Worm (Caenorhabditis elegans) whole organism, late embryonic: Measurements from ENCODE around the gene vit-6.

ENCODE experiments used
- C38D4.7 ChIP-seq: fragments of 200-800 bp; sonication (Bioruptor generic); optimal IDR thresholded peaks from 2 replicates; lab custom pipeline; 2018; ENCODE audit warnings: mild to moderate bottlenecking, missing genetic modification characterization, moderate library complexity, missing compliant biosample characterization
- F13H6.1 ChIP-seq: sonication (generic microtip); optimal IDR thresholded peaks from 2 replicates; lab custom pipeline; 2016; ENCODE audit warnings: missing genetic modification characterization, missing compliant biosample characterization
- T23F11.4 ChIP-seq: fragments of 200-800 bp; sonication (Bioruptor generic); optimal IDR thresholded peaks from 2 replicates; lab custom pipeline; 2018; ENCODE audit warnings: mild to moderate bottlenecking, missing genetic modification characterization, missing compliant biosample characterization
- Y22D7AL.16 ChIP-seq: sonication (generic microtip); optimal IDR thresholded peaks from 2 replicates; lab custom pipeline; 2016; ENCODE audit warnings: missing genetic modification characterization, missing compliant biosample characterization
- ama-1 ChIP-seq: fragments of 150-350 bp; optimal IDR thresholded peaks from 2 replicates; lab custom pipeline; 2014
- ceh-18 ChIP-seq: sonication (generic microtip); optimal IDR thresholded peaks from 2 replicates; lab custom pipeline; 2016; ENCODE audit warnings: missing genetic modification characterization, missing compliant biosample characterization
- ceh-19 ChIP-seq: fragments of 200-800 bp; sonication (Bioruptor generic); optimal IDR thresholded peaks from 2 replicates; lab custom pipeline; 2018; ENCODE audit warnings: mild to moderate bottlenecking, missing genetic modification characterization, missing compliant biosample characterization
- ceh-2 ChIP-seq: sonication (generic microtip); optimal IDR thresholded peaks from 2 replicates; lab custom pipeline; 2016; ENCODE audit warnings: missing genotype, missing genetic modification characterization, missing compliant biosample characterization
- ceh-22 ChIP-seq: sonication (generic microtip); optimal IDR thresholded peaks from 2 replicates; lab custom pipeline; 2017; ENCODE audit warnings: missing biosample characterization, missing genetic modification characterization
- ceh-30 ChIP-seq: fragments of 150-350 bp; optimal IDR thresholded peaks from 2 replicates; lab custom pipeline; 2014; ENCODE audit warnings: missing biosample characterization, missing genetic modification characterization
- ceh-31 ChIP-seq: sonication (generic microtip); optimal IDR thresholded peaks from 2 replicates; lab custom pipeline; 2016; ENCODE audit warnings: missing genetic modification characterization, missing compliant biosample characterization
- ceh-34 ChIP-seq: sonication (generic microtip); optimal IDR thresholded peaks from 2 replicates; lab custom pipeline; 2016; ENCODE audit warnings: mild to moderate bottlenecking, missing genetic modification characterization, missing compliant biosample characterization
- ceh-45 ChIP-seq: fragments of 200-800 bp; sonication (Bioruptor generic); IDR thresholded peaks from 2 replicates; pipeline ENCODE4 v1.3.6; 2022; ENCODE audit warnings: missing genetic modification reagents, missing genetic modification characterization, missing compliant biosample characterization
- ceh-6 ChIP-seq: fragments of 200-800 bp; sonication (Bioruptor generic); optimal IDR thresholded peaks from 2 replicates; lab custom pipeline; 2018; ENCODE audit warnings: mild to moderate bottlenecking, missing genetic modification characterization, missing compliant biosample characterization
- dve-1 ChIP-seq: sonication (generic microtip); optimal IDR thresholded peaks from 2 replicates; lab custom pipeline; 2017; ENCODE audit warnings: antibody characterized with exemption, mild to moderate bottlenecking, missing genetic modification characterization, missing compliant biosample characterization
- elt-2 ChIP-seq: sonication (generic microtip); optimal IDR thresholded peaks from 2 replicates; lab custom pipeline; 2016; ENCODE audit warnings: missing genetic modification reagents, missing genetic modification characterization, missing compliant biosample characterization
- ets-4 ChIP-seq: sonication (generic microtip); optimal IDR thresholded peaks from 2 replicates; lab custom pipeline; 2016; ENCODE audit warnings: missing genetic modification characterization, missing compliant biosample characterization
- eyg-1 ChIP-seq: sonication (generic microtip); optimal IDR thresholded peaks from 2 replicates; lab custom pipeline; 2016; ENCODE audit warnings: missing genotype, missing genetic modification characterization, missing compliant biosample characterization
- fax-1 ChIP-seq: sonication (generic microtip); optimal IDR thresholded peaks from 2 replicates; lab custom pipeline; 2016; ENCODE audit warnings: missing genotype, missing genetic modification characterization, missing compliant biosample characterization
- fkh-10 ChIP-seq: fragments of 150-350 bp; optimal IDR thresholded peaks from 2 replicates; lab custom pipeline; 2014; ENCODE audit warnings: missing biosample characterization, missing genetic modification reagents, missing genetic modification characterization
- gmeb-2 ChIP-seq: sonication (generic microtip); optimal IDR thresholded peaks from 2 replicates; lab custom pipeline; 2016; ENCODE audit warnings: missing genetic modification characterization, inconsistent platforms, missing compliant biosample characterization
- hlh-30 ChIP-seq: sonication (generic microtip); optimal IDR thresholded peaks from 2 replicates; lab custom pipeline; 2017; ENCODE audit warnings: antibody characterized with exemption, missing genetic modification characterization, missing compliant biosample characterization; ENCODE audit not compliant: insufficient read depth
- hlh-6 ChIP-seq: sonication (generic microtip); optimal IDR thresholded peaks from 2 replicates; lab custom pipeline; 2016; ENCODE audit warnings: missing genotype, missing genetic modification characterization, missing compliant biosample characterization
- hlh-8 ChIP-seq: sonication (generic microtip); optimal IDR thresholded peaks from 2 replicates; lab custom pipeline; 2016; ENCODE audit warnings: missing genotype, missing genetic modification characterization, missing compliant biosample characterization
- lim-6 ChIP-seq: sonication (generic microtip); optimal IDR thresholded peaks from 2 replicates; lab custom pipeline; 2016; ENCODE audit warnings: missing genetic modification characterization, missing compliant biosample characterization
- mec-3 ChIP-seq: sonication (generic microtip); optimal IDR thresholded peaks from 2 replicates; lab custom pipeline; 2016; ENCODE audit warnings: borderline replicate concordance, missing genetic modification characterization, missing compliant biosample characterization
- nfya-1 ChIP-seq: sonication (generic microtip); optimal IDR thresholded peaks from 2 replicates; lab custom pipeline; 2017; ENCODE audit warnings: missing genetic modification characterization, mild to moderate bottlenecking, missing compliant biosample characterization, antibody characterized with exemption, moderate library complexity
- nhr-11 ChIP-seq: fragments of 150-350 bp; optimal IDR thresholded peaks from 2 replicates; lab custom pipeline; 2014; ENCODE audit warnings: missing biosample characterization, missing genetic modification characterization
- npax-4 ChIP-seq: sonication (generic microtip); optimal IDR thresholded peaks from 2 replicates; lab custom pipeline; 2016; ENCODE audit warnings: missing genetic modification characterization, missing compliant biosample characterization
- pag-3 ChIP-seq: sonication (generic microtip); optimal IDR thresholded peaks from 2 replicates; lab custom pipeline; 2016; ENCODE audit warnings: missing compliant biosample characterization, missing genetic modification characterization, borderline replicate concordance
- pax-1 ChIP-seq: fragments of 150-350 bp; optimal IDR thresholded peaks from 2 replicates; lab custom pipeline; 2014; ENCODE audit warnings: missing biosample characterization, missing genetic modification characterization
- pha-2 ChIP-seq: sonication (generic microtip); optimal IDR thresholded peaks from 2 replicates; lab custom pipeline; 2017; ENCODE audit warnings: mild to moderate bottlenecking, missing genetic modification characterization, missing compliant biosample characterization
- pqm-1 ChIP-seq: sonication (generic microtip); optimal IDR thresholded peaks from 2 replicates; lab custom pipeline; 2016; ENCODE audit warnings: missing genetic modification characterization, missing compliant biosample characterization
- pros-1 ChIP-seq: fragments of 150-350 bp; optimal IDR thresholded peaks from 2 replicates; lab custom pipeline; 2014; ENCODE audit warnings: missing biosample characterization, missing genetic modification reagents, missing genetic modification characterization
- rnt-1 ChIP-seq: sonication (generic microtip); optimal IDR thresholded peaks from 2 replicates; lab custom pipeline; 2016; ENCODE audit warnings: missing genetic modification characterization, missing compliant biosample characterization
- sox-4 ChIP-seq: sonication (generic microtip); optimal IDR thresholded peaks from 2 replicates; lab custom pipeline; 2017; ENCODE audit warnings: mild to moderate bottlenecking, missing genetic modification characterization, inconsistent platforms, missing compliant biosample characterization
- syd-9 ChIP-seq: sonication (generic microtip); optimal IDR thresholded peaks from 2 replicates; lab custom pipeline; 2016; ENCODE audit warnings: mild to moderate bottlenecking, missing genetic modification characterization, moderate library complexity, missing compliant biosample characterization
- tbx-2 ChIP-seq: sonication (generic microtip); optimal IDR thresholded peaks from 2 replicates; lab custom pipeline; 2016; ENCODE audit warnings: missing genetic modification characterization, missing compliant biosample characterization
- tbx-7 ChIP-seq: sonication (generic microtip); optimal IDR thresholded peaks from 2 replicates; lab custom pipeline; 2016; ENCODE audit warnings: missing genotype, missing genetic modification characterization, missing compliant biosample characterization
- unc-3 ChIP-seq, 2 experiments: fragments of 200-800 bp in 1 of 2; sonication (Bioruptor generic) in 1 of 2; sonication (generic microtip) in 1 of 2; conservative IDR thresholded peaks in 1 of 2; optimal IDR thresholded peaks in 1 of 2; 2 replicates each; pipeline versions ENCODE4 v1.3.6 to Lab custom; 2016 to 2022; ENCODE audit warnings: missing compliant biosample characterization in 2 of 2, missing genetic modification characterization in 2 of 2, missing genetic modification reagents in 1 of 2
- unc-55 ChIP-seq: sonication (generic microtip); optimal IDR thresholded peaks from 2 replicates; lab custom pipeline; 2017; ENCODE audit warnings: missing biosample characterization, missing genetic modification reagents, missing genetic modification characterization
- unc-86 ChIP-seq: sonication (generic microtip); optimal IDR thresholded peaks from 2 replicates; lab custom pipeline; 2016; ENCODE audit warnings: missing genetic modification characterization, missing compliant biosample characterization
- zip-5 ChIP-seq: sonication (generic microtip); optimal IDR thresholded peaks from 2 replicates; lab custom pipeline; 2016; ENCODE audit warnings: missing genetic modification characterization, missing compliant biosample characterization

vit-6 gene

DNA sequence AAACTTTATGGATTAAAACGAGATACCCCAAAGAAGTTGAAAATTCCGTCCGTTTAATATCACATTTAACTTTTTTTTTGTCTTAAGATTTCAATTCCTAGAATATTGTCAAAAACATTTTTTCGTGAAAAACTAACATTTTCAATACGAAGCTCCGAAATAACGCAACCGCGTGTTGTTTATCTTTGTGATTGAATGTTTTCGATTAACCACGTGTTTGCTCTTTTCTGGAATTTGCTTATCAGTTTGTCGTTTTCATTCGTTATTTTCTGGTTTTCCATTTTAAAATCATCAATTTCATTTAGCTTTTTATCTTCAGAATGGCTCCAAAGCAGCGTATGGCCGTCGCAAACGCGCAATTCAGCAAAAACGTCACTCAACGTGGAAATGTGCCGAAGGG, 35.6 kb upstream of the vit-6 start, which contains the start of gene serp-1.2:
Gene serp-1.2, plus strand, starts transcription at position 318 of the 400 bp plus-strand sequence.
- TF ChIP-seq elt-2 (tag; lab: Kevin White, UChicago) (peak; percentile 12), zip-5 (tag; lab: Kevin White, UChicago) (no peak)

DNA sequence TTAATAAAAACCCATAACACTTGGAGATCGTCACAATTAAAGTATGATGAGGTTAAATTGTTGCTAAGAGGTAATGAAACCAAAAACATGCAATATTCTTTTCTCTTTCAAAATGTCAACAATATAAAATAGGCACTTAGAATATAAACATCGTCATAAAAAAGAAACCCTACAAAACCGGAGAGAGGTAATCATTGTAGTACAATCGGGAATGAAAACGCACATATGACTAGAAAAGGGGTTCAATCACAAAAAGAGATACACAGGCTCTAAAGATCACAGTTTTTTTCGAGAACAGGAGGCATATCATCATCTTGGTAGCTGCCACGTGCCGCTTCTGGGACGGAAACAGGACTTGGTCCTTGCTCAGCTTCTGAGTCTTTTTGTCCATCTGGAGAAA, 34.5 kb upstream of the vit-6 start:
- no peak for TF ChIP-seq eyg-1 (tag; lab: Kevin White, UChicago)
- peak; percentile 1 for TF ChIP-seq ama-1 (lab: Kevin White, UChicago)
- TF ChIP-seq, all 69 proteins: peak for 1

DNA sequence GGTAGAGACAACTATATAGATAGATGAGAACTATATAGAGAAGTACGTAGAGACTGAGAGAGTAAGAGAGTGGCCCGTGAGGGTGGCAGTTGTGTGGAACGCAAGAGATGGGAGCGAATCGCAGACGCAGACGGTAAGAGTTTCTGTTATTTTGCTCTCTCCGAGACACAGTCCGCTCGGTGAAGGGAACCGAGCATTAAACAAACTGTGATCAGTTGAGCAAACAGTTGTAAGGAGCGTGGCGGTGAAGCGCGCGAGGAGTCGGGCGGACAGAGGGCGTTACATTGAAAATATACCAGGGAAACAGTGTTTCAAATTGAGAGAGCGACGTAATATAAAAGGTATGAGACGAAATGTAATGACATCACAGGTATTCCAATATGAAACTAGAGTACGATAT, 31.4 kb upstream of the vit-6 start:
- TF ChIP-seq elt-2 (tag; lab: Kevin White, UChicago): peak; percentile 10
- no peak for TF ChIP-seq gmeb-2
- peak; percentile 60 for TF ChIP-seq F13H6.1 (tag; lab: Kevin White, UChicago)
- peak; percentile 19 for TF ChIP-seq nfya-1
- TF ChIP-seq ets-4 (tag; lab: Kevin White, UChicago): peak; percentile 21
- peak; percentile 37 for TF ChIP-seq hlh-6 (tag; lab: Kevin White, UChicago)
- TF ChIP-seq ceh-34 (tag; lab: Kevin White, UChicago): peak; percentile 63
- peak; percentile 36 for TF ChIP-seq ceh-2 (tag; lab: Kevin White, UChicago)
- TF ChIP-seq tbx-2 (tag; lab: Kevin White, UChicago): peak; percentile 34
- TF ChIP-seq dve-1 (tag; lab: Kevin White, UChicago): peak; percentile 63
- no peak for TF ChIP-seq fax-1 (tag; lab: Kevin White, UChicago)
- peak; percentile 58 for TF ChIP-seq ceh-18 (tag; lab: Kevin White, UChicago)
- TF ChIP-seq unc-55: peak; percentile 38
- no peak for TF ChIP-seq ceh-30
- peak; percentile 77 for TF ChIP-seq pqm-1 (tag; lab: Kevin White, UChicago)
- peak; percentile 12 for TF ChIP-seq rnt-1 (tag; lab: Kevin White, UChicago)

DNA sequence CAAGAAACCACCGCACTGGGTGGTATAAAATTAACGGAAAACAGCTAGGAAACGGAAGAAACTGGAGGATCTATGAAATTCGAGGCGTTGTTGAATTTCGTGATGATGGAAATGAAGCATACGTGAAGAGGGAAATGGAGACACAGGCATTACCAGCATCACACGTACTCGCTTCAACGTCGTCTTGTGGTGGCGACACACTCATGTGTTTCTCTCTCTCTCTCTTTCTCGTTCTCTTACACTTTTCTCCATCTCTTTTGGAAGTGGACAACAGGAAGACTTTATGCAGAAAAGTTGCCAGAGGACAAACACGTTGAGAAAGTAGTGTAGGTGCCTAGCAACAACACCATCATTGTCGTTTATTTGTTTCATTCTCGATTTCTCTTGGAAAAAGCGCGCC, 28.5 kb upstream of the vit-6 start:
- TF ChIP-seq hlh-30 (tag; lab: Kevin White, UChicago): peak; percentile 74
- no peak for TF ChIP-seq ceh-6 (GFP tag; lab: Kevin White, UChicago)
- peak; percentile 53 for TF ChIP-seq ceh-34 (tag; lab: Kevin White, UChicago)
- peak; percentile 16 for TF ChIP-seq F13H6.1 (tag; lab: Kevin White, UChicago)
- no peak for TF ChIP-seq sox-4 (tag; lab: Kevin White, UChicago)
- TF ChIP-seq rnt-1 (tag; lab: Kevin White, UChicago): no peak
- no peak for TF ChIP-seq mec-3 (tag; lab: Kevin White, UChicago)
- TF ChIP-seq pag-3: no peak
- no peak for TF ChIP-seq T23F11.4 (GFP tag; lab: Kevin White, UChicago)
- TF ChIP-seq ceh-18 (tag; lab: Kevin White, UChicago): peak; percentile 41
- TF ChIP-seq unc-55: no peak
- TF ChIP-seq pax-1: no peak
- peak; percentile 12 for TF ChIP-seq tbx-2 (tag; lab: Kevin White, UChicago)
- peak; percentile 26 for TF ChIP-seq ceh-31 (tag; lab: Kevin White, UChicago)
- TF ChIP-seq npax-4: no peak
- no peak for TF ChIP-seq lim-6 (tag; lab: Kevin White, UChicago)
- 0 out of 2 replicates have a peak, but pooled peaks have one; percentile 15 for TF ChIP-seq unc-3 (GFP tag; conservative IDR thresholded peaks at IDR 0.05; lab: Robert Waterston, UW)
- no peak for TF ChIP-seq unc-3 (tag; optimal IDR thresholded peaks at IDR 0.05; lab: Kevin White, UChicago)

DNA sequence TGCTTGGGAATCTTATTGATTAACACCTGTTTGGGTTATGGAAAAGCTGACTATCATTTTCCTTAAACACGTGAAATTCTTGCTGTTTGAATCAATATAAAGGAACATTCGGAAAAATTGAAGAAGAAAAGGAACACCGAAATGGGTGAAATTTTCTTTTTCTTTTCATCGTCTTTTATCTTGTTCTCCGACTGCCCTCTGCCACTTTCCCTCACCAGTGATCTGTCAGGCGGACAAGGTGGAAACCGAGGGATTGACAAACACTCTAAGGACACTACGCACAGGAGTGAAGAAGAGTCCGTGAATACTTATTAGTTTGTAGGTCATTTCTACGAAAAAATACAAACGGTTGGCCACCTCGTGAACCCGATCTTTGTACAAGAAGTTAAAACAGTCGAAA, 27.7 kb upstream of the vit-6 start:
- TF ChIP-seq C38D4.7 (GFP tag; lab: Kevin White, UChicago) (no peak), ceh-22 (tag; lab: Kevin White, UChicago) (no peak), ets-4 (tag; lab: Kevin White, UChicago) (no peak), ceh-30 (no peak), nhr-11 (no peak), gmeb-2 (no peak), pha-2 (tag; lab: Kevin White, UChicago) (no peak), dve-1 (tag; lab: Kevin White, UChicago) (no peak), fkh-10 (GFP tag; lab: Kevin White, UChicago) (no peak), elt-2 (tag; lab: Kevin White, UChicago) (no peak), pros-1 (no peak), ceh-19 (no peak), unc-86 (no peak), hlh-8 (no peak), unc-3 (GFP tag; conservative IDR thresholded peaks at IDR 0.05; lab: Robert Waterston, UW) (no peak), unc-3 (tag; optimal IDR thresholded peaks at IDR 0.05; lab: Kevin White, UChicago) (no peak), ceh-45 (GFP tag; lab: Robert Waterston, UW) (no peak), syd-9 (tag; lab: Kevin White, UChicago) (no peak), Y22D7AL.16 (tag; lab: Kevin White, UChicago) (no peak), tbx-7 (tag; lab: Kevin White, UChicago) (no peak), pag-3 (no peak)
